Fruit fly (Drosophila melanogaster) whole organism: Measurements from ENCODE around the gene RfC38.

ENCODE experiments used
- CG8478 ChIP-seq: fragments of >200 bp; optimal IDR thresholded peaks from 2 replicates; lab custom pipeline; 2018; ENCODE audit warnings: inconsistent platforms
- Dll ChIP-seq: fragments of >200 bp; optimal IDR thresholded peaks from 2 replicates; lab custom pipeline; 2017
- EcR ChIP-seq, 2 experiments: fragments of >200 bp; optimal IDR thresholded peaks; 2 replicates each; lab custom pipeline; 2017; ENCODE audit warnings: missing biosample characterization in 2 of 2, missing genetic modification characterization in 2 of 2, missing genetic modification reagents in 2 of 2
- pan ChIP-seq: fragments of >200 bp; optimal IDR thresholded peaks from 2 replicates; lab custom pipeline; 2017
- psq ChIP-seq: fragments of >200 bp; optimal IDR thresholded peaks from 2 replicates; lab custom pipeline; 2017
- usp ChIP-seq: fragments of >200 bp; optimal IDR thresholded peaks from 2 replicates; lab custom pipeline; 2017; ENCODE audit warnings: missing biosample characterization, missing genetic modification characterization, mixed read lengths

DNA sequence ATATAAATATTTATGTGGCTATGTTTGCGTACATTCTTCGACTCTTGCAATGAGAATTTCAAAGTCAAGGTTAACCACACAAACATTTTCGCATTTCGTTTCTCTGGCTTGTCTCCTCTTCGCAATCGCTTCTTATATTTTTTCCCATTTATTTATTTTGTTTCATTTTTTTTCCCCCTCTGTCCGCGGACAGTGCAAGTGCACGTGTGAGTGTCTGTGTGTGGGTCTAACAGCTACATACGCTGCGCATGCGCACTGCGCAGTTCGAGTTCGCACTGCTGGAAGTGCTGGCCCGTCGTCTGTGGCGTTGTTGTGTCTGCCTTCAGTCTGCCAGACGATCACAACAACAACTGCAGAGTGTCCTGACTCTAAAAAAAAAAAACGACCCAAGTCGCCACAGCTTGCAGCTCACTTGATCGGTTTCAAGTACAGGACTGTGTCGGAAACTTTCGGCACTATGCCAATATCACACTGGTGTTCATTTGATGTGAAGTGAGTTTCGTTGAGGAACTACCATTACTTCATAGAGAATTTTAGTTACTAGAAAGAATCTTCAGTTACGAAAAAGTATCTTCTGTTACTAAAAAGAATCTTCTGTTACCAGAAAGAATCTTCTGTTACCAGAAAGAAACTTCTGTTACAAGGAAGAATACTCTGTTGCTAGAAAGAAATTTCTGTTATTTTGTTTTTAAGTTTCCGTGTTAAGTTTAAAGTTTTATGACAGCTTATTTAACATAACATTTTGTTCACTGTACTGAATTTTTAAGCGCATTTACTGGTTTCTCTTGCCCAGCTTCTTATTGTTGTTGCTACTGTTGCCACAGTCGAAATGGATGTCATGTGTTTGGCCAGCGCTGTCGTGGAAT lies 45.2 kb upstream of the RfC38 start:
- no peak for TF ChIP-seq pan (lab: Kevin White, UChicago)
- no peak for TF ChIP-seq usp (GFP tag; lab: Kevin White, UChicago)
- no peak for TF ChIP-seq psq (lab: Kevin White, UChicago)
- TF ChIP-seq EcR (GFP tag; optimal IDR thresholded peaks at IDR 0.05; lab: Kevin White, UChicago): no peak
- no peak for TF ChIP-seq CG8478
- TF ChIP-seq Dll (lab: Kevin White, UChicago): no peak
